Worm (Caenorhabditis elegans) whole organism, mixed stage, embryonic: ENCODE measurements around the gene fkh-2.

Experiments used
- elt-1 ChIP-seq: sonication (generic microtip); optimal IDR thresholded peaks from 2 replicates; lab custom pipeline; 2017; ENCODE audit warnings: missing genetic modification characterization, mild to moderate bottlenecking, missing compliant biosample characterization, antibody characterized with exemption, moderate library complexity, borderline replicate concordance; ENCODE audit not compliant: insufficient read depth
- elt-3 ChIP-seq: fragments of 150-350 bp; optimal IDR thresholded peaks from 2 replicates; lab custom pipeline; 2014; ENCODE audit warnings: missing biosample characterization, missing genetic modification characterization
- hlh-1 ChIP-seq: fragments of 150-350 bp; optimal IDR thresholded peaks from 2 replicates; lab custom pipeline; 2014; ENCODE audit warnings: missing biosample characterization, missing genetic modification reagents, missing genetic modification characterization
- lin-32 ChIP-seq: fragments of 200-800 bp; sonication (Bioruptor generic); optimal IDR thresholded peaks from 2 replicates; lab custom pipeline; 2018; ENCODE audit warnings: mild to moderate bottlenecking, missing genetic modification characterization, missing compliant biosample characterization
- lsy-2 ChIP-seq: fragments of 150-350 bp; optimal IDR thresholded peaks from 2 replicates; lab custom pipeline; 2014; ENCODE audit warnings: missing biosample characterization, missing genetic modification characterization
- nhr-28 ChIP-seq: fragments of 150-350 bp; optimal IDR thresholded peaks from 2 replicates; lab custom pipeline; 2014; ENCODE audit warnings: missing biosample characterization, missing genetic modification characterization
- snpc-4 ChIP-seq: fragments of 150-350 bp; optimal IDR thresholded peaks from 2 replicates; lab custom pipeline; 2014; ENCODE audit warnings: missing biosample characterization, missing genetic modification characterization
- unc-62 ChIP-seq: fragments of 150-350 bp; optimal IDR thresholded peaks from 2 replicates; lab custom pipeline; 2014; ENCODE audit warnings: missing biosample characterization, missing genetic modification reagents, missing genetic modification characterization

DNA sequence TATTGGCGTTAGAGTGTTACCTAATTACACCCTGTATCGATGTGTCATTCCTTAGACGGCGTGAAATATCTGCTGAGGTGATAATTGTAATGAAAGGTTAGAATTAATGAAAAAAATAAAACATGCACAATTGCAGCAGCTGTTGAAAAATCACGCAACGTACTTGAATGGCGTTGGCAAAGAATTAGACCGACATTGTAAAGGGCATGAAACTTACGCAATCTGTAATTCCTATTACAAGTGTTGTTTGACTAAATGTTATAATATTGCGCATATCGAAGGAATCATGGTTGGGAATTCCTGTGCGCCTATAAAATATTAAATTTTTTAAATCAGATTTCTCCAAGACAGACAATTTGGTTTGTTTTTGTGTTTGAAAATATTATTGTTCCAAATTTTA lies 8.4 kb downstream of the fkh-2 start, which contains the start of gene tag-18:
- TF ChIP-seq snpc-4 (tag; lab: Kevin White, UChicago) (no peak), hlh-1 (no peak), nhr-28 (tag; lab: Kevin White, UChicago) (no peak), elt-3 (no peak), unc-62 (no peak), elt-1 (tag; lab: Kevin White, UChicago) (no peak), lin-32 (GFP tag; lab: Kevin White, UChicago) (no peak), lsy-2 (tag; lab: Kevin White, UChicago) (no peak)
